Worm (Caenorhabditis elegans) whole organism, L4 larva: ENCODE measurements around the gene sod-4.

Experiments used
- F49E8.2 ChIP-seq: sonication (generic microtip); optimal IDR thresholded peaks from 2 replicates; lab custom pipeline; 2016; ENCODE audit warnings: missing compliant biosample characterization, mild to moderate bottlenecking, missing genetic modification characterization, borderline replicate concordance
- R02D3.7 ChIP-seq: fragments of 150-350 bp; sonication (generic microtip); optimal IDR thresholded peaks from 3 replicates; lab custom pipeline; 2014; ENCODE audit warnings: missing biosample characterization, missing genetic modification characterization
- Y105C5A.15 ChIP-seq: fragments of 200-800 bp; sonication (Bioruptor generic); IDR thresholded peaks from 2 replicates; pipeline ENCODE4 v1.3.6; 2022; ENCODE audit warnings: missing genetic modification characterization, missing compliant biosample characterization
- Y48G9A.11 ChIP-seq: fragments of 200-800 bp; sonication (Bioruptor generic); IDR thresholded peaks from 2 replicates; pipeline ENCODE4 v1.3.6; 2022; ENCODE audit warnings: missing genetic modification reagents, missing genetic modification characterization, missing compliant biosample characterization
- Y75B8A.6 ChIP-seq: fragments of 200-800 bp; sonication (Bioruptor generic); IDR thresholded peaks from 2 replicates; pipeline ENCODE4 v1.3.6; 2022; ENCODE audit warnings: missing genetic modification reagents, missing genetic modification characterization, missing compliant biosample characterization
- aly-2 ChIP-seq: sonication (generic microtip); optimal IDR thresholded peaks from 2 replicates; lab custom pipeline; 2018; ENCODE audit warnings: missing biosample characterization, missing genetic modification characterization
- ama-1 ChIP-seq: fragments of 150-350 bp; optimal IDR thresholded peaks from 2 replicates; lab custom pipeline; 2014; ENCODE audit warnings: inconsistent platforms, mixed read lengths
- ceh-20 ChIP-seq: fragments of 200-800 bp; sonication (Bioruptor generic); IDR thresholded peaks from 2 replicates; pipeline ENCODE4 v1.3.6; 2022; ENCODE audit warnings: missing genetic modification reagents, missing genetic modification characterization, missing compliant biosample characterization
- ceh-28 ChIP-seq: fragments of 150-350 bp; optimal IDR thresholded peaks from 2 replicates; lab custom pipeline; 2014; ENCODE audit warnings: missing biosample characterization, missing genetic modification reagents, missing genetic modification characterization
- ceh-82 ChIP-seq: sonication (generic microtip); optimal IDR thresholded peaks from 2 replicates; lab custom pipeline; 2017; ENCODE audit warnings: missing biosample characterization, missing genetic modification characterization
- daf-12 ChIP-seq: fragments of 150-350 bp; optimal IDR thresholded peaks from 2 replicates; lab custom pipeline; 2014; ENCODE audit warnings: missing biosample characterization, missing genetic modification reagents, missing genetic modification characterization
- daf-16 ChIP-seq, 3 experiments: sonication (generic microtip); optimal IDR thresholded peaks; 2 replicates each; lab custom pipeline; 2016 to 2017; ENCODE audit warnings: missing genetic modification characterization in 3 of 3, missing genetic modification reagents in 3 of 3, mild to moderate bottlenecking in 2 of 3, missing compliant biosample characterization in 2 of 3, missing biosample characterization in 1 of 3, moderate library complexity in 1 of 3
- dmd-6 ChIP-seq: fragments of 200-800 bp; sonication (Bioruptor generic); IDR thresholded peaks from 2 replicates; pipeline ENCODE4 v1.3.6; 2022; ENCODE audit warnings: missing genetic modification reagents, missing genetic modification characterization, missing compliant biosample characterization
- dmd-9 ChIP-seq: fragments of 200-800 bp; sonication (Bioruptor generic); IDR thresholded peaks from 2 replicates; pipeline ENCODE4 v1.3.6; 2022; ENCODE audit warnings: missing genetic modification reagents, missing genetic modification characterization, missing compliant biosample characterization
- dpl-1 ChIP-seq: fragments of 150-350 bp; optimal IDR thresholded peaks from 2 replicates; lab custom pipeline; 2014; ENCODE audit warnings: missing biosample characterization, missing genetic modification reagents, missing genetic modification characterization
- fos-1 ChIP-seq: fragments of 150-350 bp; optimal IDR thresholded peaks from 2 replicates; lab custom pipeline; 2014; ENCODE audit warnings: missing biosample characterization, missing genetic modification characterization
- hlh-11 ChIP-seq: fragments of 200-800 bp; sonication (Bioruptor generic); optimal IDR thresholded peaks from 2 replicates; lab custom pipeline; 2018; ENCODE audit warnings: mild to moderate bottlenecking, missing genetic modification characterization, missing compliant biosample characterization
- hlh-30 ChIP-seq: sonication (generic microtip); optimal IDR thresholded peaks from 2 replicates; lab custom pipeline; 2017; ENCODE audit warnings: antibody characterized with exemption, mild to moderate bottlenecking, missing genetic modification characterization, missing compliant biosample characterization; ENCODE audit not compliant: insufficient read depth
- lin-1 ChIP-seq: fragments of 200-800 bp; sonication (Bioruptor generic); IDR thresholded peaks from 2 replicates; pipeline ENCODE4 v1.3.6; 2022; ENCODE audit warnings: missing genetic modification reagents, missing genetic modification characterization, missing compliant biosample characterization
- lin-38 ChIP-seq: fragments of 200-800 bp; sonication (Bioruptor generic); IDR thresholded peaks from 2 replicates; pipeline ENCODE4 v1.3.6; 2022; ENCODE audit warnings: missing genetic modification reagents, missing genetic modification characterization, missing compliant biosample characterization
- lsy-2 ChIP-seq, 2 experiments: fragments of 150-350 bp in 1 of 2; sonication (generic microtip) in 1 of 2; optimal IDR thresholded peaks; 2 replicates each; lab custom pipeline; 2014 to 2017; ENCODE audit warnings: missing biosample characterization in 2 of 2, missing genetic modification characterization in 2 of 2
- mep-1 ChIP-seq: fragments of 150-350 bp; sonication (generic microtip); optimal IDR thresholded peaks from 3 replicates; lab custom pipeline; 2014; ENCODE audit warnings: missing biosample characterization, missing genetic modification characterization
- mes-2 ChIP-seq: sonication (generic microtip); optimal IDR thresholded peaks from 2 replicates; lab custom pipeline; 2016; ENCODE audit warnings: missing genotype, mild to moderate bottlenecking, missing genetic modification characterization, missing compliant biosample characterization; ENCODE audit not compliant: poor library complexity, severe bottlenecking
- nhr-11 ChIP-seq: fragments of 150-350 bp; optimal IDR thresholded peaks from 2 replicates; lab custom pipeline; 2014; ENCODE audit warnings: missing biosample characterization, missing genetic modification characterization
- nhr-28 ChIP-seq: fragments of 150-350 bp; optimal IDR thresholded peaks from 2 replicates; lab custom pipeline; 2014; ENCODE audit warnings: missing biosample characterization, missing genetic modification characterization
- nhr-41 ChIP-seq: fragments of 200-800 bp; sonication (Bioruptor generic); IDR thresholded peaks from 2 replicates; pipeline ENCODE4 v1.3.6; 2022; ENCODE audit warnings: missing genetic modification reagents, missing genetic modification characterization, missing compliant biosample characterization
- nhr-42 ChIP-seq: fragments of 200-800 bp; sonication (Bioruptor generic); IDR thresholded peaks from 2 replicates; pipeline ENCODE4 v1.3.6; 2022; ENCODE audit warnings: missing genetic modification characterization, missing compliant biosample characterization
- nhr-48 ChIP-seq: sonication (generic microtip); optimal IDR thresholded peaks from 2 replicates; lab custom pipeline; 2016; ENCODE audit warnings: mild to moderate bottlenecking, missing genetic modification characterization, missing compliant biosample characterization
- pqm-1 ChIP-seq: sonication (generic microtip); optimal IDR thresholded peaks from 2 replicates; lab custom pipeline; 2017; ENCODE audit warnings: missing biosample characterization, missing genetic modification characterization
- skn-1 ChIP-seq: fragments of 150-350 bp; optimal IDR thresholded peaks from 2 replicates; lab custom pipeline; 2014; ENCODE audit warnings: missing biosample characterization, missing genetic modification characterization
- spr-1 ChIP-seq: sonication (generic microtip); optimal IDR thresholded peaks from 2 replicates; lab custom pipeline; 2016; ENCODE audit warnings: mild to moderate bottlenecking, missing genetic modification characterization, missing compliant biosample characterization
- tag-97 ChIP-seq: fragments of 200-800 bp; sonication (Bioruptor generic); IDR thresholded peaks from 2 replicates; pipeline ENCODE4 v1.3.6; 2022; ENCODE audit warnings: missing genetic modification characterization, missing compliant biosample characterization
- unc-62 ChIP-seq, 3 experiments: fragments of 150-350 bp in 1 of 3; sonication (generic microtip); optimal IDR thresholded peaks in 2 of 3; peaks in 1 of 3; 1 replicate in 1 of 3; 2 replicates in 2 of 3; lab custom pipeline; 2014 to 2017; ENCODE audit warnings: missing biosample characterization in 3 of 3, missing genetic modification characterization in 3 of 3, missing genetic modification reagents in 3 of 3, missing genotype in 1 of 3
- zag-1 ChIP-seq: fragments of 150-350 bp; optimal IDR thresholded peaks from 2 replicates; lab custom pipeline; 2014; ENCODE audit warnings: missing biosample characterization, missing genetic modification characterization
- zfp-2 ChIP-seq: sonication (generic microtip); optimal IDR thresholded peaks from 2 replicates; lab custom pipeline; 2016; ENCODE audit warnings: mild to moderate bottlenecking, missing genetic modification characterization, missing compliant biosample characterization
- zfp-3 ChIP-seq: fragments of 200-800 bp; sonication (Bioruptor generic); conservative IDR thresholded peaks from 2 replicates; pipeline ENCODE4 v1.3.6; 2022; ENCODE audit warnings: missing genetic modification reagents, missing genetic modification characterization, missing compliant biosample characterization
- ztf-11 ChIP-seq: fragments of 150-350 bp; optimal IDR thresholded peaks from 2 replicates; lab custom pipeline; 2014; ENCODE audit warnings: missing biosample characterization, missing genetic modification characterization

Gene sod-4

DNA sequence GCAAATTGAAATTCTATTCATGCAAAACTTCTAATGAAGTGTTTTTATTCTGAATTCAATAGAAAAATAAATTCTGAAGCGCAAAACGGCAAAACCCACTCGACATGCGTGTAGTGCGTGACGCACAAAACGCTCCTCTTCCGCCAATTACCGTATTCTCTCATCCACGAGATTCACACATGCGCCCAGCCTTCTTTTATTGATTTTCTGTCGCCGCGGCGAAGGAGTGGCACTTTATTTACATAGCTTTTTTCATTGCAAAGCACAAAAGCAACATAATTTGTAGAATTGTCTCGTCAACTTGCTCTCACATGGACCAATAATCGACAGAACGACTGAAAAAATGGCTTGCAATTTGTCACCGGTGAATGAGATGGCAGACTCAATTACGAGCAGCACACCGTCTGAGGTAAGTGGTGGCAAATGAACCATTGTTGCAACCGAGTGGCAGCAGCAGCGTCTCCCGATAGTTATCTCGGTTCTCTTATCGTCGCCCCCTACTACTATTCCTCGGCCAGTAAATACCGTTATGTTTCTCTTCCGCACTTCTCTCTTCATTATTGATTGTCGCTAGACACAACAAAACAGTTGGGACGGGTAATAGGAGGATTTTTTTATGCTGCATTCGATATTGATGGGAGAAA, 46.0 kb upstream of the sod-4 start, which contains the start of gene unc-16 (continued):
- TF ChIP-seq daf-12 (tag; lab: Kevin White, UChicago) (no peak), aly-2 (no peak), nhr-11 (peak; percentile 71), unc-62 (GFP tag; optimal IDR thresholded peaks at IDR 0.05 in 1 of 2; lab: Kevin White, UChicago) (peak in 1 of 2 experiments; percentile 64), unc-62 (tag; optimal IDR thresholded peaks at IDR 0.05; lab: Kevin White, UChicago) (no peak), nhr-28 (tag; lab: Kevin White, UChicago) (peak; percentile 26)

- TF ChIP-seq Y48G9A.11 (GFP tag; lab: Robert Waterston, UW): no peak
- no peak for TF ChIP-seq zfp-2 (tag; lab: Kevin White, UChicago)
- TF ChIP-seq daf-16 (GFP tag; optimal IDR thresholded peaks at IDR 0.05; lab: Kevin White, UChicago): no peak
- no peak for TF ChIP-seq daf-16 (tag; optimal IDR thresholded peaks at IDR 0.05; lab: Kevin White, UChicago)
- no peak for TF ChIP-seq fos-1 (tag; lab: Kevin White, UChicago)
- TF ChIP-seq R02D3.7 (tag; lab: Kevin White, UChicago): no peak
- TF ChIP-seq tag-97 (GFP tag; lab: Robert Waterston, UW): no peak
- no peak for TF ChIP-seq unc-62 (GFP tag; optimal IDR thresholded peaks at IDR 0.05 in 1 of 2; lab: Kevin White, UChicago)
- TF ChIP-seq unc-62 (tag; optimal IDR thresholded peaks at IDR 0.05; lab: Kevin White, UChicago): no peak
- TF ChIP-seq zfp-3: no peak
- no peak for TF ChIP-seq lin-1 (GFP tag; lab: Robert Waterston, UW)
- no peak for TF ChIP-seq Y105C5A.15 (GFP tag; lab: Robert Waterston, UW)
- TF ChIP-seq pqm-1 (tag; lab: Kevin White, UChicago): no peak
- TF ChIP-seq skn-1: no peak
- TF ChIP-seq ztf-11 (tag; lab: Kevin White, UChicago): no peak
- no peak for TF ChIP-seq mes-2
- TF ChIP-seq dmd-6 (GFP tag; lab: Robert Waterston, UW): no peak
- TF ChIP-seq nhr-41: no peak
- no peak for TF ChIP-seq ceh-82 (tag; lab: Kevin White, UChicago)
- TF ChIP-seq Y75B8A.6: no peak
- TF ChIP-seq spr-1 (tag; lab: Kevin White, UChicago): no peak
- TF ChIP-seq, all 104 proteins: peak for 0
These were observed 44.6 kb upstream of the sod-4 start, which contains the start of gene ZK1098.12 for ce11 chrIII:9544820-9545219. Gene ZK1098.12, plus strand, starts transcription at chrIII:9545120.

DNA sequence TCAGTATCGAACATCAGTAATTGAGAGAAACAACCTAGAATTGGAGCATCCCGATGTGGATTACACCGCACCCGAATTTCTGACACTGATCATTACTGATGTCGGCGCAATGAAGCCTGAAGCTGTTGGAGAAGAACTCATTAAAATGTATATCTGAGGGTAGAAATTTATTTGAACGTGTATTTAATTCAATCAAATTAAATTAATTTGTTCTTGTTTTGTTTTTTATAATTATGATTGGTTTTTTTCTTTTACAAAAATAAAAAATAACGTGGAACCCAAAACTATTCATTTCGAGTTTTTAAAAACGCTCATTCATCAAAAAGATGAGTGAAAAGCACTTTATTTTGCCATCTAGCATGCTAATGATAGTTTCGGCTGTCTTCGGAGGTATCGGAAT, 44.0 kb upstream of the sod-4 start, which contains the start of gene ZK1098.9:
ZK1098.9 (plus strand) TSS at position 301 of the 400 bp plus-strand sequence.
- no peak for TF ChIP-seq F49E8.2 (tag; lab: Kevin White, UChicago)
- no peak for TF ChIP-seq zag-1 (tag; lab: Kevin White, UChicago)
- TF ChIP-seq aly-2: no peak
- no peak for TF ChIP-seq zfp-3
- TF ChIP-seq ceh-20 (GFP tag; lab: Robert Waterston, UW): no peak
- TF ChIP-seq nhr-41: no peak
- TF ChIP-seq, all 104 proteins: peak for 0

ce11 chrIII:9542816-9543215, 42.6 kb upstream of the sod-4 start, which contains the start of gene eif-2Balpha:
Gene eif-2Balpha, plus strand, starts transcription at chrIII:9543119.
- TF ChIP-seq dmd-9 (no peak), mep-1 (tag; lab: Kevin White, UChicago) (peak; percentile 16), daf-16 (GFP tag; optimal IDR thresholded peaks at IDR 0.05; lab: Kevin White, UChicago) (no peak), daf-16 (tag; optimal IDR thresholded peaks at IDR 0.05; lab: Kevin White, UChicago) (peak; percentile 16), ama-1 (lab: Kevin White, UChicago) (no peak), hlh-30 (tag; lab: Kevin White, UChicago) (peak; percentile 40), ceh-28 (no peak), nhr-48 (tag; lab: Kevin White, UChicago) (no peak), lsy-2 (tag; optimal IDR thresholded peaks at IDR 0.05; lab: Kevin White, UChicago) (peak in 1 of 2 experiments; percentile 84), dpl-1 (GFP tag; lab: Kevin White, UChicago) (peak; percentile 67), nhr-42 (GFP tag; lab: Robert Waterston, UW) (no peak), lin-38 (peak; percentile 80), hlh-11 (tag; lab: Kevin White, UChicago) (no peak), R02D3.7 (tag; lab: Kevin White, UChicago) (no peak)
- TF ChIP-seq, all 104 proteins: peak for 6
